Worm (Caenorhabditis elegans) whole organism, L4/young adult: ENCODE measurements around the gene hrg-3.

Experiments used
- W03F9.2 ChIP-seq: fragments of 150-350 bp; optimal IDR thresholded peaks from 2 replicates; lab custom pipeline; 2014; ENCODE audit warnings: missing biosample characterization, missing genetic modification characterization
- dao-5 ChIP-seq: sonication (generic microtip); optimal IDR thresholded peaks from 2 replicates; lab custom pipeline; 2016; ENCODE audit warnings: missing genotype, missing genetic modification characterization, moderate library complexity, missing compliant biosample characterization
- him-1 ChIP-seq: sonication (generic microtip); optimal IDR thresholded peaks from 2 replicates; lab custom pipeline; 2016; ENCODE audit warnings: missing genotype, missing genetic modification reagents, missing genetic modification characterization, missing compliant biosample characterization

- TF ChIP-seq him-1 (tag; lab: Kevin White, UChicago) (no peak), dao-5 (tag; lab: Kevin White, UChicago) (no peak), W03F9.2 (no peak)
Measured at ce11 chrV:9798212-9798611, 41.9 kb downstream of the hrg-3 start.
